Worm (Caenorhabditis elegans) whole organism, midembryonic: ENCODE data around the gene R03D7.15.

ENCODE experiments used
- cog-1 ChIP-seq: sonication (generic microtip); optimal IDR thresholded peaks from 2 replicates; lab custom pipeline; 2016; ENCODE audit warnings: missing genetic modification characterization, missing compliant biosample characterization
- klf-2 ChIP-seq: fragments of 200-800 bp; sonication (Bioruptor generic); conservative IDR thresholded peaks from 2 replicates; pipeline ENCODE4 v1.3.6; 2022; ENCODE audit warnings: missing genetic modification reagents, missing genetic modification characterization, missing compliant biosample characterization
- tab-1 ChIP-seq: fragments of 200-800 bp; sonication (Bioruptor generic); IDR thresholded peaks from 2 replicates; pipeline ENCODE4 v1.3.6; 2022; ENCODE audit warnings: missing genetic modification characterization, missing compliant biosample characterization
- ztf-23 ChIP-seq: fragments of 200-800 bp; sonication (Bioruptor generic); IDR thresholded peaks from 2 replicates; pipeline ENCODE4 v1.3.6; 2022; ENCODE audit warnings: missing genetic modification reagents, missing genetic modification characterization, missing compliant biosample characterization
- ztf-29 ChIP-seq: fragments of 200-800 bp; sonication (Bioruptor generic); IDR thresholded peaks from 2 replicates; pipeline ENCODE4 v1.3.6; 2022; ENCODE audit warnings: missing genetic modification reagents, missing genetic modification characterization, missing compliant biosample characterization

DNA sequence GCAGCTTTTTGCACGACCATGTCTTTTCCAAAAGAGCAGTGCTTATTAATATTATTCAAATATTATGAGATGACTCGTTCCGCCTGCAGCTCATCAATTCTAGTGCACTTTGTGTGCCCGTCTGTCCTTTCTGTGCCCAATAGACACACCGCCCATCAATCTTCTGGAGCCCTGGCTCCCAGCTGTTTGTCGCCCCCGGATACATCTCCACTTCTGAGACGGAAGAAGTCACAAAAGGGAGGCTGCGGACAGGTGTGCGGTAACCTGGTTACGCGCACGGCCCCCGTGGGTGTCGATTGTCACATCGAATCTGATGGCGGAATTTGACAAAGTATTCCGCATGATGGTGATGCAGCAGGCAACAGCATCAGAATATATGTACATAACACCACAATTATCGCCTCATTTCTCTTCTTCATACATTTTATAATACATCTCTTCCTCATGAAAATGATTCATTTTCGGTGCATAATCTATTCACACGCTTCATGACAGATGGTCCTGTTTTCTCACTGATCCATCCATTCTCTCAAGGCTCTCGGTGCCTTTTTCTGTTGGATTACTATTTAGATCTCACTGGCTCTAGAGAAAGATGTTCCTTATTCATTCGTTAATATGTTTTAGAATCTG, 44.6 kb downstream of the R03D7.15 start:
- TF ChIP-seq ztf-29 (GFP tag; lab: Robert Waterston, UW) (no peak), klf-2 (GFP tag; lab: Robert Waterston, UW) (no peak), cog-1 (tag; lab: Kevin White, UChicago) (no peak), ztf-23 (GFP tag; lab: Robert Waterston, UW) (no peak), tab-1 (no peak)
